Worm (Caenorhabditis elegans) whole organism, L1 larva: Measurements from ENCODE around the gene B0034.1.
A peak's percentile ranks its signal among the peaks of the same experiment; 100 is the strongest.

Experiments
- C16A3.4 ChIP-seq: fragments of 150-350 bp; optimal IDR thresholded peaks from 2 replicates; lab custom pipeline; 2014; ENCODE audit warnings: missing biosample characterization, missing genetic modification characterization
- F16B12.6 ChIP-seq: fragments of 150-350 bp; optimal IDR thresholded peaks from 2 replicates; lab custom pipeline; 2014; ENCODE audit warnings: missing biosample characterization, missing genetic modification characterization
- aly-2 ChIP-seq: fragments of 150-350 bp; optimal IDR thresholded peaks from 2 replicates; lab custom pipeline; 2014; ENCODE audit warnings: missing biosample characterization, missing genetic modification characterization
- ceh-63 ChIP-seq: fragments of 200-800 bp; sonication (Bioruptor generic); optimal IDR thresholded peaks from 2 replicates; lab custom pipeline; 2018; ENCODE audit warnings: mild to moderate bottlenecking, missing genetic modification characterization, missing compliant biosample characterization
- ceh-82 ChIP-seq, 3 experiments: fragments of 150-350 bp in 1 of 3; sonication (generic microtip) in 2 of 3; optimal IDR thresholded peaks; 2 replicates each; lab custom pipeline; 2014 to 2017; ENCODE audit warnings: missing biosample characterization in 3 of 3, missing genetic modification characterization in 3 of 3
- ceh-88 ChIP-seq: fragments of 200-800 bp; sonication (Bioruptor generic); IDR thresholded peaks from 2 replicates; pipeline ENCODE4 v1.3.6; 2022; ENCODE audit warnings: missing genetic modification characterization, missing compliant biosample characterization
- dsc-1 ChIP-seq: sonication (generic microtip); optimal IDR thresholded peaks from 2 replicates; lab custom pipeline; 2016; ENCODE audit warnings: mild to moderate bottlenecking, missing genetic modification characterization, missing compliant biosample characterization
- efl-3 ChIP-seq: fragments of 200-800 bp; sonication (Bioruptor generic); optimal IDR thresholded peaks from 2 replicates; lab custom pipeline; 2018; ENCODE audit warnings: mild to moderate bottlenecking, missing genetic modification characterization, missing compliant biosample characterization
- egl-13 ChIP-seq: sonication (generic microtip); optimal IDR thresholded peaks from 2 replicates; lab custom pipeline; 2016; ENCODE audit warnings: missing genotype, missing genetic modification reagents, missing genetic modification characterization, missing compliant biosample characterization
- egl-27 ChIP-seq, 2 experiments: fragments of 150-350 bp in 1 of 2; sonication (generic microtip); optimal IDR thresholded peaks; 3 replicates each; lab custom pipeline; 2017 to 2018; ENCODE audit warnings: missing biosample characterization in 2 of 2, missing genetic modification characterization in 2 of 2, missing genetic modification reagents in 2 of 2
- fkh-10 ChIP-seq: sonication (generic microtip); optimal IDR thresholded peaks from 2 replicates; lab custom pipeline; 2017; ENCODE audit warnings: missing biosample characterization, missing genetic modification reagents, missing genetic modification characterization
- fkh-8 ChIP-seq: sonication (generic microtip); optimal IDR thresholded peaks from 2 replicates; lab custom pipeline; 2016; ENCODE audit warnings: mild to moderate bottlenecking, missing genetic modification characterization, missing compliant biosample characterization
- grh-1 ChIP-seq: fragments of 200-800 bp; sonication (Bioruptor generic); IDR thresholded peaks from 2 replicates; pipeline ENCODE4 v1.3.6; 2022; ENCODE audit warnings: missing genetic modification reagents, missing genetic modification characterization, missing compliant biosample characterization
- hlh-4 ChIP-seq: sonication (generic microtip); optimal IDR thresholded peaks from 2 replicates; lab custom pipeline; 2016; ENCODE audit warnings: mild to moderate bottlenecking, missing genetic modification characterization, missing compliant biosample characterization
- irx-1 ChIP-seq: sonication (generic microtip); optimal IDR thresholded peaks from 2 replicates; lab custom pipeline; 2016; ENCODE audit warnings: missing genetic modification characterization, missing compliant biosample characterization
- jun-1 ChIP-seq: fragments of 150-350 bp; optimal IDR thresholded peaks from 2 replicates; lab custom pipeline; 2014; ENCODE audit warnings: missing biosample characterization, missing genetic modification reagents, missing genetic modification characterization
- lin-14 ChIP-seq: fragments of 200-800 bp; sonication (Bioruptor generic); optimal IDR thresholded peaks from 2 replicates; lab custom pipeline; 2018; ENCODE audit warnings: mild to moderate bottlenecking, missing genetic modification characterization, moderate library complexity, missing compliant biosample characterization
- lin-15B ChIP-seq: fragments of 150-350 bp; sonication (generic microtip); optimal IDR thresholded peaks from 3 replicates; lab custom pipeline; 2014; ENCODE audit warnings: missing biosample characterization, missing genetic modification characterization
- lsy-2 ChIP-seq, 2 experiments: fragments of 150-350 bp; optimal IDR thresholded peaks; 2 replicates each; lab custom pipeline; 2014; ENCODE audit warnings: missing biosample characterization in 2 of 2, missing genetic modification characterization in 2 of 2
- mab-9 ChIP-seq: fragments of 200-800 bp; sonication (Bioruptor generic); IDR thresholded peaks from 2 replicates; pipeline ENCODE4 v1.3.6; 2022; ENCODE audit warnings: missing genetic modification reagents, missing genetic modification characterization, missing compliant biosample characterization
- mep-1 ChIP-seq: fragments of 150-350 bp; optimal IDR thresholded peaks from 2 replicates; lab custom pipeline; 2014; ENCODE audit warnings: missing biosample characterization, missing genetic modification characterization
- nhr-11 ChIP-seq: fragments of 150-350 bp; optimal IDR thresholded peaks from 2 replicates; lab custom pipeline; 2014; ENCODE audit warnings: missing biosample characterization, missing genetic modification characterization
- nhr-12 ChIP-seq: sonication (generic microtip); optimal IDR thresholded peaks from 2 replicates; lab custom pipeline; 2017; ENCODE audit warnings: missing biosample characterization, missing genetic modification characterization
- nhr-237 ChIP-seq: fragments of 150-350 bp; optimal IDR thresholded peaks from 2 replicates; lab custom pipeline; 2014; ENCODE audit warnings: missing biosample characterization, missing genetic modification characterization
- nhr-47 ChIP-seq: sonication (generic microtip); optimal IDR thresholded peaks from 2 replicates; lab custom pipeline; 2016; ENCODE audit warnings: mild to moderate bottlenecking, missing genetic modification characterization, moderate library complexity, missing compliant biosample characterization
- nhr-71 ChIP-seq: sonication (generic microtip); optimal IDR thresholded peaks from 2 replicates; lab custom pipeline; 2016; ENCODE audit warnings: mild to moderate bottlenecking, missing genetic modification characterization, moderate library complexity, missing compliant biosample characterization
- nhr-85 ChIP-seq: sonication (generic microtip); peaks from one replicate; lab custom pipeline; 2016; ENCODE audit warnings: missing genetic modification characterization, inconsistent platforms, missing compliant biosample characterization
- sox-4 ChIP-seq: sonication (generic microtip); optimal IDR thresholded peaks from 2 replicates; lab custom pipeline; 2016; ENCODE audit warnings: missing genetic modification characterization, missing compliant biosample characterization
- sptf-1 ChIP-seq: fragments of 150-350 bp; optimal IDR thresholded peaks from 2 replicates; lab custom pipeline; 2014; ENCODE audit warnings: missing biosample characterization, missing genetic modification characterization
- sup-37 ChIP-seq: fragments of 200-800 bp; sonication (Bioruptor generic); optimal IDR thresholded peaks from 2 replicates; lab custom pipeline; 2018; ENCODE audit warnings: mild to moderate bottlenecking, missing genetic modification characterization, missing compliant biosample characterization
- tbx-2 ChIP-seq: sonication (generic microtip); optimal IDR thresholded peaks from 2 replicates; lab custom pipeline; 2016; ENCODE audit warnings: missing genetic modification characterization, missing compliant biosample characterization
- unc-130 ChIP-seq: fragments of 150-350 bp; optimal IDR thresholded peaks from 2 replicates; lab custom pipeline; 2017; ENCODE audit warnings: missing biosample characterization, missing genetic modification characterization, inconsistent platforms
- unc-98 ChIP-seq: fragments of 200-800 bp; sonication (Bioruptor generic); IDR thresholded peaks from 2 replicates; pipeline ENCODE4 v1.3.6; 2022; ENCODE audit warnings: missing genetic modification characterization, missing compliant biosample characterization
- xbp-1 ChIP-seq: sonication (generic microtip); optimal IDR thresholded peaks from 2 replicates; lab custom pipeline; 2016; ENCODE audit warnings: missing genetic modification characterization, missing compliant biosample characterization
- zag-1 ChIP-seq: fragments of 150-350 bp; optimal IDR thresholded peaks from 2 replicates; lab custom pipeline; 2014; ENCODE audit warnings: missing biosample characterization, missing genetic modification characterization
- ztf-11 ChIP-seq, 2 experiments: sonication (generic microtip); optimal IDR thresholded peaks; 2 replicates each; lab custom pipeline; 2016 to 2017; ENCODE audit warnings: missing genetic modification characterization in 2 of 2, missing biosample characterization in 1 of 2, missing compliant biosample characterization in 1 of 2

B0034.1 gene

DNA sequence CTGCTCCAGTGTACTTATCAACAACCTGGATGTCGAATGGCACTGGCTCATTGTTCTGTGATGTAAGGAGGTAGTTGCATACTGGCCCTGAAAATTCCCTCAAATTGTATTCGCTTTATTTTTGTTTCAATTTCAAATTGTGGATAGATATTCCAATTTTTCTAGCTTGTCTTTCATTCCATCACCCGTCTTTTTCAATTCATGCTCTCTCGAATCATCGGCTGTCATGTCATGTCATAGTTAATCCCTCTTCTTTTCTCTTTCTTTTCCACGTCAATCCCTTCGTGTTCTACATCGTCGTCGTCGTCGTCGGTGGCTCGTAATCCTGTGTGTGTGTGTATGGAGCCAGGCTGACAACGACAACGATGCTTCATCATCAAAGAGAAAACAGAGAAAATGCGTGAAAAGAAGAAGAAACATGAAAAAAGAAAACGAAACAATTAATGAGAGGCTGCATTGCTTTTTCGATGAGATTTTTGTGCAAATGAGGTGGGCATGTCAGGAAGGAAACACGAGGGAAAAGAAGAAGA, 12.4 kb upstream of the B0034.1 start (continued):
- no peak for TF ChIP-seq irx-1 (tag; lab: Kevin White, UChicago)
- TF ChIP-seq zag-1 (tag; lab: Kevin White, UChicago), result no peak
- TF ChIP-seq nhr-71 (tag; lab: Kevin White, UChicago), result peak; percentile 40

- TF ChIP-seq unc-98 (no peak), nhr-47 (no peak)
Observed at ce11 chrII:5956583-5956982, 11.6 kb upstream of the B0034.1 start, which contains the start of gene casy-1. casy-1 (minus strand) TSS chrII:5956683.

ce11 chrII:5957803-5958367, 10.3 kb upstream of the B0034.1 start:
- TF ChIP-seq grh-1, result no peak
- no peak for TF ChIP-seq ceh-88 (GFP tag; lab: Robert Waterston, UW)
- no peak for TF ChIP-seq F16B12.6 (tag; lab: Kevin White, UChicago)
- no peak for TF ChIP-seq aly-2 (tag; lab: Kevin White, UChicago)
- no peak for TF ChIP-seq C16A3.4 (tag; lab: Kevin White, UChicago)
- TF ChIP-seq lin-14 (GFP tag; lab: Kevin White, UChicago), result peak; percentile 28
- no peak for TF ChIP-seq unc-130 (tag; lab: Kevin White, UChicago)
- TF ChIP-seq nhr-47, result peak; percentile 9
- TF ChIP-seq mep-1, result no peak
- no peak for TF ChIP-seq sptf-1 (tag; lab: Kevin White, UChicago)
- no peak for TF ChIP-seq egl-13 (tag; lab: Kevin White, UChicago)
- TF ChIP-seq jun-1 (tag; lab: Kevin White, UChicago), result no peak
- peak; percentile 38 for TF ChIP-seq fkh-8 (tag; lab: Kevin White, UChicago)
- no peak for TF ChIP-seq efl-3
- TF ChIP-seq nhr-237 (tag; lab: Kevin White, UChicago), result no peak
- TF ChIP-seq egl-27 (tag; optimal IDR thresholded peaks at IDR 0.05; lab: Kevin White, UChicago), result no peak
- no peak for TF ChIP-seq nhr-71 (tag; lab: Kevin White, UChicago)
- peak; percentile 54 for TF ChIP-seq fkh-10
- TF ChIP-seq nhr-12 (tag; lab: Kevin White, UChicago), result no peak
- TF ChIP-seq ceh-82 (tag; optimal IDR thresholded peaks at IDR 0.05; lab: Kevin White, UChicago), result no peak
- no peak for TF ChIP-seq sup-37 (GFP tag; lab: Kevin White, UChicago)
- no peak for TF ChIP-seq lsy-2 (tag; optimal IDR thresholded peaks at IDR 0.05; lab: Kevin White, UChicago)
- TF ChIP-seq tbx-2 (tag; lab: Kevin White, UChicago), result no peak
- no peak for TF ChIP-seq mab-9 (GFP tag; lab: Robert Waterston, UW)
- no peak for TF ChIP-seq ceh-63
- no peak for TF ChIP-seq ztf-11 (tag; optimal IDR thresholded peaks at IDR 0.05; lab: Kevin White, UChicago)
- TF ChIP-seq dsc-1 (tag; lab: Kevin White, UChicago), result no peak
- no peak for TF ChIP-seq nhr-85 (tag; lab: Kevin White, UChicago)
- TF ChIP-seq xbp-1 (tag; lab: Kevin White, UChicago), result no peak
- TF ChIP-seq hlh-4, result no peak

DNA sequence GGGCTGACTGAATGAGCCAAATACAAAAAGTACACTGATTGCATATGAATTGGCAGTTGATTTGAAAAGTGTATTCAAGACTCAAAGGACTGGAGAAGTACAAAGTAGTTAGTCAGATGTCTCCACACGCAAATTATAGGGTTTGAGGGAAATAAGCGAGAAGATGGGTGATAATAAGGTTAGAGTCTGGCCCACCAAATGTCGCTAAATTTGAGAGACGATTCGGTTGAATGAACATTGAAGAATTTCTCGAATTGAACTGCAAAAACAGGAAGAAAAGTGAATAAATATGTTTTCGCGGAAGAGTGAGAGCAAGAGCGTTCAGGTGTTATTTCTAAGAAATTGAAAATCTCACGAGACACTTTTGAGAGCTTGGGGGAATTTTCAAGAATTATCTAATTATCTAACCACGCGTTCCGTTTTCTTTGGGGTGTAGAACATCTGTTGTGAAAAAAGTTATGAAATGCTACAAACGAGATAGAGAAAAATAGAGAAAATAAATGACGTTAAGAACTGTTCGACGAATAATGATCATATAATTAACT, 8.5 kb upstream of the B0034.1 start:
- TF ChIP-seq dsc-1 (tag; lab: Kevin White, UChicago) (peak; percentile 17), fkh-8 (tag; lab: Kevin White, UChicago) (peak; percentile 67), sox-4 (tag; lab: Kevin White, UChicago) (peak; percentile 78), lin-15B (no peak), lin-14 (GFP tag; lab: Kevin White, UChicago) (peak; percentile 14), nhr-71 (tag; lab: Kevin White, UChicago) (peak; percentile 66), hlh-4 (no peak), nhr-11 (no peak), grh-1 (no peak), nhr-47 (peak; percentile 62)
